Fruit fly (Drosophila melanogaster): ENCODE data around the gene Hr4.

- TF ChIP-seq psq (optimal IDR thresholded peaks at IDR 0.05) (no peak), EcR (GFP tag; optimal IDR thresholded peaks at IDR 0.05) (no peak), pan (optimal IDR thresholded peaks at IDR 0.05) (no peak)
Measured at dm6 chrX:1903077-1903476, 38.7 kb upstream of the Hr4 start, which contains the start of gene CG32801.
